Fruit fly (Drosophila melanogaster): ENCODE measurements around the gene MED10.

MED10 gene

DNA sequence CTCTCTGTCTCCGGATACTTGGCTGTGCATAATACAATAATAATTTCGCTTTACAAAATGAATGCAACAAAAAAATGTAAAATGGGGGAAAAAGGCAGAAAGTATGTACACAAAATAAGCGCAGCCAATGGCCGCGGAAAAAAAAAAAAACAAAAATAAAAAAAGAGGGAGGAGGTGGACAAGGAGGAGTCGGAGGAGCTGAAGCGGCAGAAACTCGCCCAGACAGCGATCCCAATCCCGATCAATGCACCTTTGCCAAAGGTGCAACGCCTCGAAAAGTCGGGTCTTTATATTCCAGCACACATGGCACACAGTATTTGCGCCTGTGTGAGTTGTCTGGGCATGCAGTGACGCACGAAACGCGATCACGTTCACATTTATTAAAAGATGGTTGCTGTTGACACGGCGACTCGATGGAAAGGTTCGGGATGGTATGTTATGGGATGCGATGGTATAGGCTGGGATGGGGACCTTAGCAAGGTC is 36.4 kb upstream of the MED10 start (continued):
- no peak for TF ChIP-seq Vsx1 (GFP tag; optimal IDR thresholded peaks at IDR 0.05)

dm6 chr3L:16196588-16197183 is 35.2 kb upstream of the MED10 start:
- no peak for TF ChIP-seq dmrt99B (tag; optimal IDR thresholded peaks at IDR 0.05)
- peak; percentile 38 for TF ChIP-seq nom (GFP tag; optimal IDR thresholded peaks at IDR 0.05)
- 0 out of 2 replicates have a peak, but pooled peaks have one; percentile 13 for TF ChIP-seq al (GFP tag; IDR thresholded peaks at IDR 0.05)

- TF ChIP-seq ind (GFP tag; optimal IDR thresholded peaks at IDR 0.05) (no peak), CG17829 (tag; optimal IDR thresholded peaks at IDR 0.05) (no peak), hb (GFP tag; IDR thresholded peaks at IDR 0.05; ENCODE audit: partially characterized antibody) (no peak)
These were observed 34.4 kb upstream of the MED10 start, which contains the start of gene CG33687 for dm6 chr3L:16197450-16197918. Gene CG33687, plus strand, starts transcription at chr3L:16197868.

DNA sequence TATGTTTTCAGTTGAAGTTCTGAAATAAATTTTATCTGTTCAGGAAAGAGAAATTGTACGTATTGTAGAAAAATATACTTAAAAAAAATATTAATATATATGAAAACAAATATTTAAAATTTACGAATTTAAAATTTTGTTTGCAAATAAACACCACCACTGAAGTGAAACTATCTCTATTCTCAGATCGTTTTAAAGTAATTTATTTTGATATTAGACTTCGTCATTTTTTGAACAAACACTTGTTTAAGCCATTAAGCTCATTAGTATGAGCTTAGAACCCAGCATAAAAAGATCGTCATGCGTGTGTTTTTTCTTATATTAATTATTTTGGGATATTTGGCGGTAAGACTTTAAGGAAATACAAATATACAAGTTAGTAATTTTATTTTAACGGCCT is 33.0 kb upstream of the MED10 start, which contains the start of gene CG33688:
Gene CG33688 (plus strand): TSS at position 301 of the 400 bp plus-strand sequence.
- TF ChIP-seq Optix (GFP tag; IDR thresholded peaks at IDR 0.05) = no peak
- no peak for TF ChIP-seq CG13894 (tag; optimal IDR thresholded peaks at IDR 0.05)

DNA sequence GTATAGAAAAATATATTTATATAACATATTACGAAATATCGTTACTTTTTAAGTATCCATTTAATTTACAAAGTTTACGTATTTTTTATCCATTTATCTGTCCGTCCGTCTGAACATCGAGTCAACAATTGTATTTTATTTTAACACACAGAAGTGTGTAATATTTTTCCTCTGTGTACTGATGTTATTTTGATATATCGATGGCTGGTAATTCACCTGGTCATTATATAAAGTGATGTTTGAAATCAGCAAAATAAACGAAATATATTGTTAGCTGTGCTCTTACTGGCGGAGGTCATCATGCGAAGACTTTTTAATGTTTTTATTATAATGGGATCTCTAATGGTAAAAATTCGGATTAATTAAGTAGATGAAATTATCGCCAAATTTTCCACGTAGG is 32.0 kb upstream of the MED10 start, which contains the start of gene CG33689:
Gene CG33689 (plus strand): TSS at position 301 of the 400 bp plus-strand sequence.
- TF ChIP-seq CG7839 (tag; optimal IDR thresholded peaks at IDR 0.05) (no peak), ap (GFP tag; IDR thresholded peaks at IDR 0.05) (no peak), Hr51 (GFP tag; optimal IDR thresholded peaks at IDR 0.05) (no peak), CG9727 (GFP tag; optimal IDR thresholded peaks at IDR 0.05) (no peak), tup (GFP tag; optimal IDR thresholded peaks at IDR 0.05) (no peak), CG12391 (tag; optimal IDR thresholded peaks at IDR 0.05) (no peak), ham (GFP tag; IDR thresholded peaks at IDR 0.05) (no peak), CG11504 (tag; optimal IDR thresholded peaks at IDR 0.05) (no peak), bab2 (GFP tag; optimal IDR thresholded peaks at IDR 0.05) (no peak), CG7786 (GFP tag; optimal IDR thresholded peaks at IDR 0.05) (no peak), sob (GFP tag; IDR thresholded peaks at IDR 0.05) (no peak)

- TF ChIP-seq Pdp1 (GFP tag; optimal IDR thresholded peaks at IDR 0.05) (peak in 1 of 2 experiments; percentile 44), Hsf (GFP tag; optimal IDR thresholded peaks at IDR 0.05) (no peak), Nf-YC (tag; optimal IDR thresholded peaks at IDR 0.05) (no peak)
These were observed 30.9 kb upstream of the MED10 start, which contains the start of gene dls for dm6 chr3L:16201028-16201427. Gene dls, plus strand, starts transcription at chr3L:16201328.

dm6 chr3L:16202550-16202949 is 29.3 kb upstream of the MED10 start:
- TF ChIP-seq HHEX (GFP tag; optimal IDR thresholded peaks at IDR 0.05) = peak; percentile 47
- TF ChIP-seq caup (GFP tag; optimal IDR thresholded peaks at IDR 0.05; ENCODE audit: severe bottlenecking) = peak; percentile 40
- TF ChIP-seq Med (GFP tag) = peak; percentile 62
- no peak for TF ChIP-seq CG14014 (GFP tag; IDR thresholded peaks at IDR 0.05)
- TF ChIP-seq CG11560 (tag; IDR thresholded peaks at IDR 0.05) = 0 out of 3 replicates have a peak, but pooled peaks have one; percentile 40
- TF ChIP-seq CG7745 (tag; optimal IDR thresholded peaks at IDR 0.05) = no peak
- TF ChIP-seq Sox100B (GFP tag; optimal IDR thresholded peaks at IDR 0.05) = peak; percentile 57
- no peak for TF ChIP-seq unpg (GFP tag; optimal IDR thresholded peaks at IDR 0.05)
- no peak for TF ChIP-seq CG12744 (GFP tag; optimal IDR thresholded peaks at IDR 0.05)
- peak; percentile 67 for TF ChIP-seq CG11504 (tag; optimal IDR thresholded peaks at IDR 0.05)
- peak; percentile 2 for TF ChIP-seq CG11723 (GFP tag; optimal IDR thresholded peaks at IDR 0.05)
- no peak for TF ChIP-seq eyg (GFP tag; optimal IDR thresholded peaks at IDR 0.05)
- TF ChIP-seq NC2β (GFP tag; optimal IDR thresholded peaks at IDR 0.05) = no peak
- TF ChIP-seq D19B (GFP tag; optimal IDR thresholded peaks at IDR 0.05) = peak; percentile 40
- no peak for TF ChIP-seq CG18764 (GFP tag; optimal IDR thresholded peaks at IDR 0.05)
- 0 out of 3 replicates have a peak, but pooled peaks have one; percentile 10 for TF ChIP-seq CG7357 (GFP tag; IDR thresholded peaks at IDR 0.05)

Data from whole organism, embryonic.